Worm (Caenorhabditis elegans) whole organism, L4 larva: ENCODE data around the gene dsl-4.

Source experiments
- D1046.2 ChIP-seq: fragments of 200-800 bp; sonication (Bioruptor generic); IDR thresholded peaks from 2 replicates; pipeline ENCODE4 v1.3.6; 2022; ENCODE audit warnings: missing genetic modification characterization, missing compliant biosample characterization
- F10B5.3 ChIP-seq: sonication (generic microtip); optimal IDR thresholded peaks from 2 replicates; lab custom pipeline; 2016; ENCODE audit warnings: mild to moderate bottlenecking, missing genetic modification characterization, missing compliant biosample characterization
- F26F4.8 ChIP-seq: fragments of 200-800 bp; sonication (Bioruptor generic); conservative IDR thresholded peaks from 2 replicates; pipeline ENCODE4 v1.3.6; 2022; ENCODE audit warnings: missing genetic modification characterization, missing compliant biosample characterization
- R02D3.7 ChIP-seq: fragments of 150-350 bp; sonication (generic microtip); optimal IDR thresholded peaks from 3 replicates; lab custom pipeline; 2014; ENCODE audit warnings: missing biosample characterization, missing genetic modification characterization
- Y48G9A.11 ChIP-seq: fragments of 200-800 bp; sonication (Bioruptor generic); IDR thresholded peaks from 2 replicates; pipeline ENCODE4 v1.3.6; 2022; ENCODE audit warnings: missing genetic modification reagents, missing genetic modification characterization, missing compliant biosample characterization
- Y5F2A.4 ChIP-seq: fragments of 200-800 bp; sonication (Bioruptor generic); optimal IDR thresholded peaks from 2 replicates; lab custom pipeline; 2018; ENCODE audit warnings: mild to moderate bottlenecking, missing genetic modification characterization, missing compliant biosample characterization
- Y75B8A.6 ChIP-seq: fragments of 200-800 bp; sonication (Bioruptor generic); IDR thresholded peaks from 2 replicates; pipeline ENCODE4 v1.3.6; 2022; ENCODE audit warnings: missing genetic modification reagents, missing genetic modification characterization, missing compliant biosample characterization
- ceh-20 ChIP-seq: fragments of 200-800 bp; sonication (Bioruptor generic); IDR thresholded peaks from 2 replicates; pipeline ENCODE4 v1.3.6; 2022; ENCODE audit warnings: missing genetic modification reagents, missing genetic modification characterization, missing compliant biosample characterization
- ceh-32 ChIP-seq: sonication (generic microtip); optimal IDR thresholded peaks from 2 replicates; lab custom pipeline; 2016; ENCODE audit warnings: mild to moderate bottlenecking, missing genetic modification characterization, missing compliant biosample characterization; ENCODE audit not compliant: poor library complexity
- ceh-44 ChIP-seq: fragments of 200-800 bp; sonication (Bioruptor generic); IDR thresholded peaks from 2 replicates; pipeline ENCODE4 v1.3.6; 2022; ENCODE audit warnings: missing genetic modification reagents, missing genetic modification characterization, missing compliant biosample characterization
- ceh-62 ChIP-seq: sonication (generic microtip); optimal IDR thresholded peaks from 2 replicates; lab custom pipeline; 2017; ENCODE audit warnings: missing biosample characterization, missing genetic modification characterization
- cey-2 ChIP-seq: sonication (generic microtip); optimal IDR thresholded peaks from 3 replicates; lab custom pipeline; 2017; ENCODE audit warnings: missing genetic modification characterization, mild to moderate bottlenecking, missing compliant biosample characterization, antibody characterized with exemption, borderline replicate concordance; ENCODE audit not compliant: insufficient read depth
- daf-16 ChIP-seq, 3 experiments: sonication (generic microtip); optimal IDR thresholded peaks; 2 replicates each; lab custom pipeline; 2016 to 2017; ENCODE audit warnings: missing genetic modification characterization in 3 of 3, missing genetic modification reagents in 3 of 3, mild to moderate bottlenecking in 2 of 3, missing compliant biosample characterization in 2 of 3, missing biosample characterization in 1 of 3, moderate library complexity in 1 of 3
- dve-1 ChIP-seq: sonication (generic microtip); optimal IDR thresholded peaks from 2 replicates; lab custom pipeline; 2017; ENCODE audit warnings: antibody characterized with exemption, mild to moderate bottlenecking, missing genetic modification characterization, missing compliant biosample characterization; ENCODE audit not compliant: insufficient read depth
- egl-27 ChIP-seq: sonication (generic microtip); optimal IDR thresholded peaks from 3 replicates; lab custom pipeline; 2017; ENCODE audit warnings: missing biosample characterization, missing genetic modification reagents, missing genetic modification characterization
- egl-43 ChIP-seq: fragments of 200-800 bp; sonication (Bioruptor generic); IDR thresholded peaks from 2 replicates; pipeline ENCODE4 v1.3.6; 2022; ENCODE audit warnings: missing genetic modification reagents, missing genetic modification characterization, missing compliant biosample characterization
- hlh-11 ChIP-seq: fragments of 200-800 bp; sonication (Bioruptor generic); optimal IDR thresholded peaks from 2 replicates; lab custom pipeline; 2018; ENCODE audit warnings: mild to moderate bottlenecking, missing genetic modification characterization, missing compliant biosample characterization
- hlh-30 ChIP-seq: sonication (generic microtip); optimal IDR thresholded peaks from 2 replicates; lab custom pipeline; 2017; ENCODE audit warnings: antibody characterized with exemption, mild to moderate bottlenecking, missing genetic modification characterization, missing compliant biosample characterization; ENCODE audit not compliant: insufficient read depth
- jun-1 ChIP-seq: fragments of 150-350 bp; optimal IDR thresholded peaks from 2 replicates; lab custom pipeline; 2014; ENCODE audit warnings: missing biosample characterization, missing genetic modification reagents, missing genetic modification characterization
- lim-7 ChIP-seq: fragments of 200-800 bp; sonication (Bioruptor generic); IDR thresholded peaks from 2 replicates; pipeline ENCODE4 v1.3.6; 2022; ENCODE audit warnings: missing genetic modification characterization, missing compliant biosample characterization
- lin-1 ChIP-seq: fragments of 200-800 bp; sonication (Bioruptor generic); IDR thresholded peaks from 2 replicates; pipeline ENCODE4 v1.3.6; 2022; ENCODE audit warnings: missing genetic modification reagents, missing genetic modification characterization, missing compliant biosample characterization
- lin-13 ChIP-seq: fragments of 150-350 bp; optimal IDR thresholded peaks from 2 replicates; lab custom pipeline; 2014; ENCODE audit warnings: missing biosample characterization, missing genetic modification reagents, missing genetic modification characterization
- lin-15B ChIP-seq: fragments of 150-350 bp; sonication (generic microtip); optimal IDR thresholded peaks from 3 replicates; lab custom pipeline; 2014; ENCODE audit warnings: missing biosample characterization, missing genetic modification characterization
- mdl-1 ChIP-seq, 2 experiments: fragments of 150-350 bp in 1 of 2; sonication (generic microtip) in 1 of 2; optimal IDR thresholded peaks; 2 replicates each; lab custom pipeline; 2014 to 2017; ENCODE audit warnings: missing biosample characterization in 2 of 2, missing genetic modification characterization in 2 of 2
- nhr-25 ChIP-seq: sonication (generic microtip); optimal IDR thresholded peaks from 2 replicates; lab custom pipeline; 2017; ENCODE audit warnings: missing genetic modification characterization, mild to moderate bottlenecking, missing compliant biosample characterization, antibody characterized with exemption, moderate library complexity, borderline replicate concordance; ENCODE audit not compliant: insufficient read depth
- nhr-28 ChIP-seq: fragments of 150-350 bp; optimal IDR thresholded peaks from 2 replicates; lab custom pipeline; 2014; ENCODE audit warnings: missing biosample characterization, missing genetic modification characterization
- nhr-41 ChIP-seq: fragments of 200-800 bp; sonication (Bioruptor generic); IDR thresholded peaks from 2 replicates; pipeline ENCODE4 v1.3.6; 2022; ENCODE audit warnings: missing genetic modification reagents, missing genetic modification characterization, missing compliant biosample characterization
- nhr-42 ChIP-seq: fragments of 200-800 bp; sonication (Bioruptor generic); IDR thresholded peaks from 2 replicates; pipeline ENCODE4 v1.3.6; 2022; ENCODE audit warnings: missing genetic modification characterization, missing compliant biosample characterization
- nhr-48 ChIP-seq: sonication (generic microtip); optimal IDR thresholded peaks from 2 replicates; lab custom pipeline; 2016; ENCODE audit warnings: mild to moderate bottlenecking, missing genetic modification characterization, missing compliant biosample characterization
- nhr-76 ChIP-seq: fragments of 150-350 bp; optimal IDR thresholded peaks from 2 replicates; lab custom pipeline; 2014; ENCODE audit warnings: missing biosample characterization, missing genetic modification characterization
- set-16 ChIP-seq: fragments of 200-800 bp; sonication (Bioruptor generic); IDR thresholded peaks from 2 replicates; pipeline ENCODE4 v1.3.6; 2022; ENCODE audit warnings: missing genetic modification reagents, missing genetic modification characterization, missing compliant biosample characterization
- skn-1 ChIP-seq: fragments of 150-350 bp; optimal IDR thresholded peaks from 2 replicates; lab custom pipeline; 2014; ENCODE audit warnings: missing biosample characterization, missing genetic modification characterization
- snpc-4 ChIP-seq: fragments of 150-350 bp; optimal IDR thresholded peaks from 2 replicates; lab custom pipeline; 2014; ENCODE audit warnings: missing biosample characterization, missing genetic modification characterization
- spr-1 ChIP-seq: sonication (generic microtip); optimal IDR thresholded peaks from 2 replicates; lab custom pipeline; 2016; ENCODE audit warnings: mild to moderate bottlenecking, missing genetic modification characterization, missing compliant biosample characterization
- spr-3 ChIP-seq: fragments of 200-800 bp; sonication (Bioruptor generic); optimal IDR thresholded peaks from 2 replicates; lab custom pipeline; 2018; ENCODE audit warnings: mild to moderate bottlenecking, missing genetic modification characterization, missing compliant biosample characterization
- unc-130 ChIP-seq: sonication (generic microtip); optimal IDR thresholded peaks from 2 replicates; lab custom pipeline; 2016; ENCODE audit warnings: missing genetic modification reagents, missing genetic modification characterization, missing compliant biosample characterization
- unc-39 ChIP-seq: sonication (generic microtip); optimal IDR thresholded peaks from 2 replicates; lab custom pipeline; 2017; ENCODE audit warnings: missing biosample characterization, missing genetic modification characterization
- unc-62 ChIP-seq, 3 experiments: fragments of 150-350 bp in 1 of 3; sonication (generic microtip); optimal IDR thresholded peaks in 2 of 3; peaks in 1 of 3; 1 replicate in 1 of 3; 2 replicates in 2 of 3; lab custom pipeline; 2014 to 2017; ENCODE audit warnings: missing biosample characterization in 3 of 3, missing genetic modification characterization in 3 of 3, missing genetic modification reagents in 3 of 3, missing genotype in 1 of 3
- zfp-3 ChIP-seq: fragments of 200-800 bp; sonication (Bioruptor generic); conservative IDR thresholded peaks from 2 replicates; pipeline ENCODE4 v1.3.6; 2022; ENCODE audit warnings: missing genetic modification reagents, missing genetic modification characterization, missing compliant biosample characterization
- zip-11 ChIP-seq: fragments of 200-800 bp; sonication (Bioruptor generic); IDR thresholded peaks from 2 replicates; pipeline ENCODE4 v1.3.6; 2022; ENCODE audit warnings: missing genetic modification characterization, missing compliant biosample characterization
- zip-2 ChIP-seq: fragments of 150-350 bp; optimal IDR thresholded peaks from 2 replicates; lab custom pipeline; 2014; ENCODE audit warnings: missing biosample characterization, missing genetic modification characterization
- ztf-7 ChIP-seq: fragments of 150-350 bp; optimal IDR thresholded peaks from 2 replicates; lab custom pipeline; 2014; ENCODE audit warnings: missing biosample characterization, missing genetic modification characterization

dsl-4 gene

ce11 chrX:14055715-14056114, 34.5 kb upstream of the dsl-4 start:
- no peak for TF ChIP-seq lin-15B (tag; lab: Kevin White, UChicago)
- TF ChIP-seq hlh-11 (tag; lab: Kevin White, UChicago) = no peak
- no peak for TF ChIP-seq zip-2 (tag; lab: Kevin White, UChicago)
- TF ChIP-seq Y48G9A.11 (GFP tag; lab: Robert Waterston, UW) = no peak
- TF ChIP-seq unc-130 (GFP tag; lab: Kevin White, UChicago) = no peak
- no peak for TF ChIP-seq F26F4.8
- TF ChIP-seq nhr-76 = no peak
- TF ChIP-seq mdl-1 (tag; optimal IDR thresholded peaks at IDR 0.05; lab: Kevin White, UChicago) = no peak

- no peak for TF ChIP-seq F10B5.3
- no peak for TF ChIP-seq D1046.2 (GFP tag; lab: Robert Waterston, UW)
- TF ChIP-seq spr-1 = no peak
- no peak for TF ChIP-seq snpc-4 (tag; lab: Kevin White, UChicago)
- no peak for TF ChIP-seq spr-3 (GFP tag; lab: Kevin White, UChicago)
- no peak for TF ChIP-seq unc-39
- no peak for TF ChIP-seq cey-2 (tag; lab: Kevin White, UChicago)
- TF ChIP-seq R02D3.7 = no peak
- no peak for TF ChIP-seq zip-11
- TF ChIP-seq egl-43 = no peak
- no peak for TF ChIP-seq Y5F2A.4 (GFP tag; lab: Kevin White, UChicago)
- no peak for TF ChIP-seq nhr-42
- TF ChIP-seq zfp-3 (GFP tag; lab: Robert Waterston, UW) = no peak
- no peak for TF ChIP-seq unc-130 (GFP tag; lab: Kevin White, UChicago)
- no peak for TF ChIP-seq dve-1 (tag; lab: Kevin White, UChicago)
- TF ChIP-seq jun-1 (tag; lab: Kevin White, UChicago) = no peak
- TF ChIP-seq ceh-20 (GFP tag; lab: Robert Waterston, UW) = peak; percentile 66; the same call in 1 of the 2 replicates
- no peak for TF ChIP-seq ceh-32 (tag; lab: Kevin White, UChicago)
- TF ChIP-seq nhr-28 (tag; lab: Kevin White, UChicago) = peak; percentile 10
- TF ChIP-seq unc-62 (GFP tag; optimal IDR thresholded peaks at IDR 0.05 in 1 of 2; lab: Kevin White, UChicago) = peak in 1 of 2 experiments; percentile 97
- no peak for TF ChIP-seq unc-62 (tag; optimal IDR thresholded peaks at IDR 0.05; lab: Kevin White, UChicago)
- no peak for TF ChIP-seq nhr-48 (tag; lab: Kevin White, UChicago)
- no peak for TF ChIP-seq ceh-44 (GFP tag; lab: Robert Waterston, UW)
- no peak for TF ChIP-seq set-16
- peak; percentile 29 for TF ChIP-seq hlh-30 (tag; lab: Kevin White, UChicago)
- TF ChIP-seq daf-16 (GFP tag; optimal IDR thresholded peaks at IDR 0.05; lab: Kevin White, UChicago) = peak in 1 of 2 experiments; percentile 55
- TF ChIP-seq daf-16 (tag; optimal IDR thresholded peaks at IDR 0.05; lab: Kevin White, UChicago) = no peak
- TF ChIP-seq ztf-7 = no peak
- TF ChIP-seq Y75B8A.6 (GFP tag; lab: Robert Waterston, UW) = no peak
- TF ChIP-seq lin-1 (GFP tag; lab: Robert Waterston, UW) = no peak
- no peak for TF ChIP-seq nhr-76
- TF ChIP-seq egl-27 (tag; lab: Kevin White, UChicago) = no peak
- TF ChIP-seq ceh-62 (tag; lab: Kevin White, UChicago) = no peak
- no peak for TF ChIP-seq nhr-25
- no peak for TF ChIP-seq lim-7 (GFP tag; lab: Robert Waterston, UW)
- TF ChIP-seq skn-1 = no peak
- TF ChIP-seq nhr-41 (GFP tag; lab: Robert Waterston, UW) = no peak
- no peak for TF ChIP-seq hlh-11 (tag; lab: Kevin White, UChicago)
- no peak for TF ChIP-seq lin-13 (GFP tag; lab: Kevin White, UChicago)
Observed at ce11 chrX:14056527-14056926, 33.7 kb upstream of the dsl-4 start.
